Fruit fly (Drosophila melanogaster) whole organism, embryonic: ENCODE measurements around the gene CG34171.

Source experiments
- ATbp ChIP-seq: fragments of 200-800 bp; sonication (Bioruptor generic); optimal IDR thresholded peaks from 2 replicates; lab custom pipeline; 2017; ENCODE audit warnings: missing biosample characterization, mild to moderate bottlenecking, missing genetic modification characterization, missing genetic modification reagents
- Atf3 ChIP-seq: fragments of 200-800 bp; sonication (Bioruptor generic); optimal IDR thresholded peaks from 3 replicates; lab custom pipeline; 2016; ENCODE audit warnings: missing biosample characterization, missing genetic modification characterization
- CG10209 ChIP-seq: fragments of 200-800 bp; sonication (Bioruptor generic); optimal IDR thresholded peaks from 3 replicates; lab custom pipeline; 2017; ENCODE audit warnings: missing biosample characterization, mild to moderate bottlenecking, missing genetic modification characterization, missing genetic modification reagents
- CG10267 ChIP-seq: fragments of 200-800 bp; sonication (Bioruptor generic); optimal IDR thresholded peaks from 2 replicates; lab custom pipeline; 2018; ENCODE audit warnings: missing biosample characterization, mild to moderate bottlenecking, missing genetic modification characterization, moderate library complexity
- CG11093 ChIP-seq: fragments of 200-800 bp; sonication (Bioruptor generic); IDR thresholded peaks from 3 replicates; pipeline ENCODE4 v1.3.6; 2022; ENCODE audit warnings: missing biosample characterization, missing genetic modification characterization
- CG11504 ChIP-seq: fragments of 200-800 bp; sonication (Bioruptor generic); optimal IDR thresholded peaks from 3 replicates; lab custom pipeline; 2019; ENCODE audit warnings: missing biosample characterization, mild to moderate bottlenecking, missing genetic modification characterization, moderate library complexity
- CG12391 ChIP-seq: fragments of 200-800 bp; sonication (Bioruptor generic); optimal IDR thresholded peaks from 3 replicates; lab custom pipeline; 2018; ENCODE audit warnings: missing biosample characterization, mild to moderate bottlenecking, missing genetic modification characterization, moderate library complexity
- CG13123 ChIP-seq: fragments of 200-800 bp; sonication (Bioruptor generic); optimal IDR thresholded peaks from 2 replicates; lab custom pipeline; 2016; ENCODE audit warnings: missing biosample characterization, missing genetic modification characterization
- CG14441 ChIP-seq: fragments of 200-800 bp; sonication (Bioruptor generic); IDR thresholded peaks from 2 replicates; pipeline ENCODE4 v1.3.6; 2022; ENCODE audit warnings: missing biosample characterization, missing genetic modification characterization
- CG15011 ChIP-seq: fragments of 200-800 bp; sonication (Bioruptor generic); optimal IDR thresholded peaks from 3 replicates; lab custom pipeline; 2018; ENCODE audit warnings: missing biosample characterization, mild to moderate bottlenecking, missing genetic modification characterization
- CG17802 ChIP-seq: fragments of 200-800 bp; sonication (Bioruptor generic); optimal IDR thresholded peaks from 2 replicates; lab custom pipeline; 2018; ENCODE audit warnings: missing biosample characterization, mild to moderate bottlenecking, missing genetic modification characterization, moderate library complexity
- CG18262 ChIP-seq: fragments of 200-800 bp; optimal IDR thresholded peaks from 3 replicates; lab custom pipeline; 2019; ENCODE audit warnings: missing biosample characterization, mild to moderate bottlenecking, missing genetic modification characterization, moderate library complexity
- CG2116 ChIP-seq: fragments of 200-800 bp; sonication (Bioruptor generic); optimal IDR thresholded peaks from 3 replicates; lab custom pipeline; 2018; ENCODE audit warnings: missing biosample characterization, mild to moderate bottlenecking, missing genetic modification characterization
- CG2678 ChIP-seq: fragments of 200-800 bp; sonication (Bioruptor generic); optimal IDR thresholded peaks from 3 replicates; lab custom pipeline; 2019; ENCODE audit warnings: missing biosample characterization, mild to moderate bottlenecking, missing genetic modification characterization, moderate library complexity
- CG2712 ChIP-seq: fragments of 200-800 bp; optimal IDR thresholded peaks from 3 replicates; lab custom pipeline; 2019; ENCODE audit warnings: missing biosample characterization, mild to moderate bottlenecking, missing genetic modification characterization, moderate library complexity
- CG31365 ChIP-seq: fragments of 200-800 bp; sonication (Bioruptor generic); optimal IDR thresholded peaks from 2 replicates; lab custom pipeline; 2018; ENCODE audit warnings: missing biosample characterization, mild to moderate bottlenecking, missing genetic modification characterization
- CG3163 ChIP-seq: fragments of 200-800 bp; sonication (Bioruptor generic); optimal IDR thresholded peaks from 3 replicates; lab custom pipeline; 2016; ENCODE audit warnings: missing biosample characterization, missing genetic modification characterization
- CG32772 ChIP-seq: fragments of 200-800 bp; sonication (Bioruptor generic); IDR thresholded peaks from 2 replicates; pipeline ENCODE4 v1.3.6; 2022; ENCODE audit warnings: missing biosample characterization, missing genetic modification characterization
- CG33557 ChIP-seq: fragments of 200-800 bp; sonication (Bioruptor generic); optimal IDR thresholded peaks from 2 replicates; lab custom pipeline; 2019; ENCODE audit warnings: missing biosample characterization, mild to moderate bottlenecking, missing genetic modification characterization, moderate library complexity
- CG3995 ChIP-seq: fragments of 200-800 bp; sonication (Bioruptor generic); optimal IDR thresholded peaks from 3 replicates; lab custom pipeline; 2016; ENCODE audit warnings: missing biosample characterization, missing genetic modification characterization
- CG43689 ChIP-seq: fragments of 200-800 bp; sonication (Bioruptor generic); IDR thresholded peaks from 2 replicates; pipeline ENCODE4 v1.3.6; 2022; ENCODE audit warnings: missing biosample characterization, missing genetic modification characterization
- CG6689 ChIP-seq: fragments of 200-800 bp; sonication (Bioruptor generic); IDR thresholded peaks from 2 replicates; pipeline ENCODE4 v1.3.6; 2022; ENCODE audit warnings: missing biosample characterization, missing genetic modification characterization
- CG6813 ChIP-seq: fragments of 200-800 bp; sonication (Bioruptor generic); optimal IDR thresholded peaks from 2 replicates; lab custom pipeline; 2017; ENCODE audit warnings: missing biosample characterization, missing genetic modification characterization, mild to moderate bottlenecking, moderate library complexity, missing genetic modification reagents
- CG7357 ChIP-seq: fragments of 200-800 bp; sonication (Bioruptor generic); IDR thresholded peaks from 3 replicates; pipeline ENCODE4 v1.3.6; 2022; ENCODE audit warnings: missing biosample characterization, missing genetic modification characterization
- CG7556 ChIP-seq: fragments of 200-800 bp; sonication (Bioruptor generic); optimal IDR thresholded peaks from 2 replicates; lab custom pipeline; 2017; ENCODE audit warnings: missing biosample characterization, mild to moderate bottlenecking, missing genetic modification characterization
- CG8388 ChIP-seq: fragments of 200-800 bp; sonication (Bioruptor generic); optimal IDR thresholded peaks from 2 replicates; lab custom pipeline; 2019; ENCODE audit warnings: missing biosample characterization, mild to moderate bottlenecking, missing genetic modification characterization, moderate library complexity
- Chrac-16 ChIP-seq: fragments of 200-800 bp; sonication (Bioruptor generic); optimal IDR thresholded peaks from 3 replicates; lab custom pipeline; 2016; ENCODE audit warnings: missing biosample characterization, missing genetic modification characterization
- Dip3 ChIP-seq: fragments of 200-800 bp; sonication (Bioruptor generic); optimal IDR thresholded peaks from 3 replicates; lab custom pipeline; 2016; ENCODE audit warnings: missing biosample characterization, missing genetic modification characterization
- Fer3 ChIP-seq: fragments of 200-800 bp; sonication (Bioruptor generic); optimal IDR thresholded peaks from 2 replicates; lab custom pipeline; 2018; ENCODE audit warnings: missing biosample characterization, mild to moderate bottlenecking, missing genetic modification characterization, moderate library complexity
- GATAe ChIP-seq: fragments of 200-800 bp; sonication (Bioruptor generic); conservative IDR thresholded peaks from 2 replicates; pipeline ENCODE4 v1.3.6; 2022; ENCODE audit warnings: missing biosample characterization, missing genetic modification characterization
- HLHmδ ChIP-seq: fragments of 200-800 bp; sonication (Bioruptor generic); optimal IDR thresholded peaks from 2 replicates; lab custom pipeline; 2018; ENCODE audit warnings: missing biosample characterization, mild to moderate bottlenecking, missing genetic modification characterization, moderate library complexity
- Hr51 ChIP-seq, 2 experiments: fragments of 200-800 bp; sonication (Bioruptor generic); optimal IDR thresholded peaks; 2 replicates in 1 of 2; 3 replicates in 1 of 2; lab custom pipeline; 2016 to 2018; ENCODE audit warnings: missing biosample characterization in 2 of 2, missing genetic modification characterization in 2 of 2, mild to moderate bottlenecking in 1 of 2, moderate library complexity in 1 of 2
- Kr ChIP-seq: fragments of 200-800 bp; sonication (Bioruptor generic); optimal IDR thresholded peaks from 2 replicates; lab custom pipeline; 2017; ENCODE audit warnings: missing biosample characterization, mild to moderate bottlenecking, missing genetic modification characterization
- Lpt ChIP-seq: fragments of >200 bp; optimal IDR thresholded peaks from 2 replicates; lab custom pipeline; 2018; ENCODE audit warnings: missing biosample characterization, missing genetic modification characterization
- NC2α ChIP-seq: fragments of 200-800 bp; sonication (Bioruptor generic); optimal IDR thresholded peaks from 2 replicates; lab custom pipeline; 2016; ENCODE audit warnings: missing biosample characterization, missing genetic modification characterization
- ac ChIP-seq: fragments of 200-800 bp; sonication (Bioruptor generic); optimal IDR thresholded peaks from 3 replicates; lab custom pipeline; 2017; ENCODE audit warnings: missing biosample characterization, mild to moderate bottlenecking, missing genetic modification characterization
- ap ChIP-seq: fragments of 200-800 bp; sonication (Bioruptor generic); IDR thresholded peaks from 2 replicates; pipeline ENCODE4 v1.3.6; 2022; ENCODE audit warnings: missing biosample characterization, missing genetic modification characterization
- bowl ChIP-seq: fragments of 200-800 bp; sonication (Bioruptor generic); IDR thresholded peaks from 2 replicates; pipeline ENCODE4 v1.3.6; 2022; ENCODE audit warnings: missing biosample characterization, missing genetic modification characterization
- bsh ChIP-seq, 2 experiments: fragments of 200-800 bp; sonication (Bioruptor generic); optimal IDR thresholded peaks; 2 replicates each; lab custom pipeline; 2017 to 2018; ENCODE audit warnings: mild to moderate bottlenecking in 2 of 2, missing biosample characterization in 2 of 2, missing genetic modification characterization in 2 of 2, moderate library complexity in 1 of 2
- cas ChIP-seq: fragments of 200-800 bp; sonication (Bioruptor generic); IDR thresholded peaks from 2 replicates; pipeline ENCODE4 v1.3.6; 2022; ENCODE audit warnings: missing biosample characterization, missing genetic modification characterization
- chm ChIP-seq: fragments of 200-800 bp; sonication (Bioruptor generic); IDR thresholded peaks from 2 replicates; pipeline ENCODE4 v1.3.6; 2022; ENCODE audit warnings: missing biosample characterization, missing genetic modification characterization
- ewg ChIP-seq: fragments of 200-800 bp; sonication (Bioruptor generic); optimal IDR thresholded peaks from 3 replicates; lab custom pipeline; 2017; ENCODE audit warnings: mild to moderate bottlenecking, missing biosample characterization, missing genetic modification reagents, missing genetic modification characterization
- pan ChIP-seq, 4 experiments: fragments of >200 bp in 3 of 4; fragments of 200-800 bp in 1 of 4; sonication (Bioruptor generic) in 1 of 4; optimal IDR thresholded peaks in 3 of 4; IDR thresholded peaks in 1 of 4; 2 replicates each; pipeline versions ENCODE4 v1.3.6 to Lab custom; 2017 to 2022; ENCODE audit warnings: missing biosample characterization in 2 of 4, missing genetic modification characterization in 2 of 4, mixed read lengths in 1 of 4
- pho ChIP-seq: fragments of 200-800 bp; sonication (Bioruptor generic); optimal IDR thresholded peaks from 2 replicates; lab custom pipeline; 2016; ENCODE audit warnings: missing biosample characterization, missing genetic modification characterization
- run ChIP-seq: fragments of 200-800 bp; sonication (Bioruptor generic); optimal IDR thresholded peaks from 3 replicates; lab custom pipeline; 2018; ENCODE audit warnings: missing biosample characterization, mild to moderate bottlenecking, missing genetic modification characterization
- salm ChIP-seq: fragments of 200-800 bp; sonication (Bioruptor generic); optimal IDR thresholded peaks from 2 replicates; lab custom pipeline; 2018; ENCODE audit warnings: missing biosample characterization, mild to moderate bottlenecking, missing genetic modification characterization
- tin ChIP-seq: fragments of 200-800 bp; sonication (Bioruptor generic); optimal IDR thresholded peaks from 3 replicates; lab custom pipeline; 2016; ENCODE audit warnings: missing biosample characterization, missing genetic modification characterization
- tup ChIP-seq: fragments of 200-800 bp; sonication (Bioruptor generic); optimal IDR thresholded peaks from 2 replicates; lab custom pipeline; 2016; ENCODE audit warnings: missing biosample characterization, mild to moderate bottlenecking, missing genetic modification characterization, moderate library complexity
- vvl ChIP-seq: fragments of 200-800 bp; sonication (Bioruptor generic); IDR thresholded peaks from 2 replicates; pipeline ENCODE4 v1.3.6; 2022; ENCODE audit warnings: missing biosample characterization, missing genetic modification characterization
- wdn ChIP-seq: fragments of 200-800 bp; sonication (Bioruptor generic); IDR thresholded peaks from 2 replicates; pipeline ENCODE4 v1.3.6; 2022; ENCODE audit warnings: missing biosample characterization, missing genetic modification characterization

Gene CG34171

dm6 chr2L:18377109-18377508 is 1.3 kb upstream of the CG34171 start (continued):
- TF ChIP-seq CG8388 (GFP tag; lab: Kevin White, UChicago), result peak; percentile 8
- TF ChIP-seq CG33557 (GFP tag; lab: Kevin White, UChicago), result no peak
- TF ChIP-seq Lpt, result no peak
- TF ChIP-seq vvl (GFP tag; lab: Robert Waterston, UW), result peak; percentile 72
- peak; percentile 58 for TF ChIP-seq CG7556 (GFP tag; lab: Kevin White, UChicago)
- no peak for TF ChIP-seq CG13123 (GFP tag; lab: Kevin White, UChicago)
- peak; percentile 30 for TF ChIP-seq ATbp (GFP tag; lab: Kevin White, UChicago)
- no peak for TF ChIP-seq CG6813 (GFP tag; lab: Kevin White, UChicago)
- peak; percentile 56 for TF ChIP-seq Fer3 (tag; lab: Kevin White, UChicago)
- no peak for TF ChIP-seq tup (GFP tag; lab: Kevin White, UChicago)
- no peak for TF ChIP-seq CG7357 (GFP tag; lab: Robert Waterston, UW)
- peak; percentile 8 for TF ChIP-seq CG10267 (tag; lab: Kevin White, UChicago)
- TF ChIP-seq CG2712 (tag; lab: Kevin White, UChicago), result peak; percentile 48
- TF ChIP-seq CG43689 (GFP tag; lab: Robert Waterston, UW), result no peak
- peak; percentile 8 for TF ChIP-seq Dip3
- TF ChIP-seq bsh (GFP tag; optimal IDR thresholded peaks at IDR 0.05; lab: Kevin White, UChicago), result peak in 1 of 2 experiments; percentile 43
- TF ChIP-seq CG10209 (GFP tag; lab: Kevin White, UChicago), result peak; percentile 54
- TF ChIP-seq CG2116 (GFP tag; lab: Kevin White, UChicago), result no peak
- no peak for TF ChIP-seq bowl (GFP tag; lab: Robert Waterston, UW)
- TF ChIP-seq cas (GFP tag; lab: Robert Waterston, UW), result no peak
- TF ChIP-seq Hr51 (GFP tag; optimal IDR thresholded peaks at IDR 0.05; lab: Kevin White, UChicago), result peak in 1 of 2 experiments; percentile 72
- TF ChIP-seq CG17802 (tag; lab: Kevin White, UChicago), result no peak
- TF ChIP-seq ewg (GFP tag; lab: Kevin White, UChicago), result peak; percentile 2
- no peak for TF ChIP-seq pan (optimal IDR thresholded peaks at IDR 0.05; lab: Kevin White, UChicago)
- peak in 1 of 2 experiments; percentile 65 for TF ChIP-seq pan (GFP tag; optimal IDR thresholded peaks at IDR 0.05 in 1 of 2, IDR thresholded peaks at IDR 0.05 in 1 of 2)
- 0 out of 2 replicates have a peak, but pooled peaks have one; percentile 19 for TF ChIP-seq wdn
- no peak for TF ChIP-seq Atf3 (GFP tag; lab: Kevin White, UChicago)
- no peak for TF ChIP-seq CG12391 (tag; lab: Kevin White, UChicago)
- TF ChIP-seq run (tag; lab: Kevin White, UChicago), result no peak
- peak; percentile 28; the same call in 1 of the 2 replicates for TF ChIP-seq CG6689 (GFP tag; lab: Robert Waterston, UW)
- TF ChIP-seq CG31365 (tag; lab: Kevin White, UChicago), result no peak
- peak; percentile 70 for TF ChIP-seq CG2678 (tag; lab: Kevin White, UChicago)
- TF ChIP-seq ac, result no peak
- 0 out of 2 replicates have a peak, but pooled peaks have one; percentile 17 for TF ChIP-seq CG32772 (GFP tag; lab: Robert Waterston, UW)
- TF ChIP-seq CG15011 (GFP tag; lab: Kevin White, UChicago), result no peak
- TF ChIP-seq CG11093 (GFP tag; lab: Robert Waterston, UW), result no peak
- TF ChIP-seq ap, result 0 out of 2 replicates have a peak, but pooled peaks have one; percentile 11
- TF ChIP-seq NC2α (GFP tag; lab: Kevin White, UChicago), result no peak
- peak; percentile 8; the same call in 1 of the 2 replicates for TF ChIP-seq CG14441 (GFP tag; lab: Robert Waterston, UW)
- TF ChIP-seq CG11504 (tag; lab: Kevin White, UChicago), result peak; percentile 61
- no peak for TF ChIP-seq HLHmδ (GFP tag; lab: Kevin White, UChicago)
- no peak for TF ChIP-seq chm (GFP tag; lab: Robert Waterston, UW)
- no peak for TF ChIP-seq GATAe (GFP tag; lab: Robert Waterston, UW)
- TF ChIP-seq pho (GFP tag; lab: Kevin White, UChicago), result peak; percentile 14
- no peak for TF ChIP-seq Kr
- TF ChIP-seq CG3995, result no peak
- TF ChIP-seq salm, result no peak
- peak; percentile 32 for TF ChIP-seq CG18262 (tag; lab: Kevin White, UChicago)
- TF ChIP-seq tin, result peak; percentile 11
- no peak for TF ChIP-seq CG3163 (GFP tag; lab: Kevin White, UChicago)
- peak; percentile 22 for TF ChIP-seq Chrac-16 (GFP tag; lab: Kevin White, UChicago)
